Worm (Caenorhabditis elegans) whole organism, L4/young adult: ENCODE results near the gene srw-67.

Experiments
- W03F9.2 ChIP-seq: fragments of 150-350 bp; optimal IDR thresholded peaks from 2 replicates; lab custom pipeline; 2014; ENCODE audit warnings: missing biosample characterization, missing genetic modification characterization
- him-1 ChIP-seq: sonication (generic microtip); optimal IDR thresholded peaks from 2 replicates; lab custom pipeline; 2016; ENCODE audit warnings: missing genotype, missing genetic modification reagents, missing genetic modification characterization, missing compliant biosample characterization

DNA sequence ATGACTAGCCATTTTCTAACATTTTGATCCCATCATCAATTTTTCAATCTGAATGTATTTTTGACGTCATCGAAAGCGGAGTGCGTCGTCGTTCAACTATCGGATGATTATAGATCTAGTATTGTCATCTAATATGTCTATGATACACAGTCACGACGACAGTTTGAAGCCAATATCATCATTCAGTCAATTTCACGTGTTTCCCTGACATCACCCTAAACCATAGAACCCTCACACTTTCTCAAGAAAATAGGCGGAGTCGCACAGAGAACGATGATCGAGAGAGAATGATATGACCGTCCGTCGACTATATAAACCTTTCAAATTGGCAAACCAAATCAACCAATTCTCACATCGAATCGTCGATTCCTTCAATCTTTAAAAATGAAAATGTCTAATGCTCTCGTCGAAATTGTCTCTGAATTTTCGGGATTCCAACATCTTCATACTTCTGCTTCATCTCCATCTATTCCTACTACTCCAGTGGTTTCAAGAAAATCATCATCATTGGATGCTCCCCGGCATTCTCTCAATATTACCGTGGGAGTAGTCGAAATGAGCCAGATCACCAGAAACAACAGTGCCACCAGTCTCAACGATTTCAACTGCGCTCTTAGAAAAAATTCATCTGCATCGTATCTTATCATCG lies 1.6 kb upstream of the srw-67 start, which contains the start of gene F18E3.13:
- TF ChIP-seq W03F9.2 (tag; lab: Kevin White, UChicago) (no peak), him-1 (tag; lab: Kevin White, UChicago) (no peak)
